Fruit fly (Drosophila melanogaster): ENCODE measurements around the gene Cdc27.

DNA sequence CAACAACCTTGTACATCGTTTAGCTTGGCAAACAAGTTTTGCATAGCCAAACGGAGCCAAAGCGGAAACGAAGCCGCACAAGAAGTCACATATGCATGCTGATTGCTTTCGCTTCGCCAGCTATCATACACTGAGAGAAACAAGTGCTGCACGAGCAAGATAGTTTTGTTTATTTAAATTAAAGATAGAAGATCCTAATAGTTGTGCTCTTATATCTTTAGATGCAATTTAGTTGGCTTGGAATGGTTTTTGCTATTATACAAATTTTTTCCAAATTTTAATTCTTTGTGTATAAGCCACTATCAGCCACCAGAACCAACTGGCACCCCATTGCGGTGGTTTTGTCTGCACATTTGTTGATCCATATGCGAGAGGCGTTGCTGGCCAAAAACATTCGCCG lies 34.4 kb upstream of the Cdc27 start:
- TF ChIP-seq CG5204 (GFP tag; optimal IDR thresholded peaks at IDR 0.05) (no peak), CG33017 (tag; optimal IDR thresholded peaks at IDR 0.05) (no peak)
